Fruit fly (Drosophila melanogaster): Measurements from ENCODE around the gene tal-1A.

The tal-1A gene

dm6 chr3R:13803892-13804710 lies 8.8 kb upstream of the tal-1A start:
- TF ChIP-seq Hr39 (GFP tag; optimal IDR thresholded peaks at IDR 0.05) (no peak), Sox15 (GFP tag; optimal IDR thresholded peaks at IDR 0.05) (no peak), Ets96B (tag; optimal IDR thresholded peaks at IDR 0.05) (peak; percentile 26), CG6163 (GFP tag; IDR thresholded peaks at IDR 0.05) (no peak), net (GFP tag; optimal IDR thresholded peaks at IDR 0.05) (no peak), CG7368 (GFP tag; optimal IDR thresholded peaks at IDR 0.05) (no peak), eg (GFP tag; IDR thresholded peaks at IDR 0.05) (0 out of 3 replicates have a peak, but pooled peaks have one; percentile 6), CG6276 (GFP tag; optimal IDR thresholded peaks at IDR 0.05) (no peak), topi (GFP tag; optimal IDR thresholded peaks at IDR 0.05) (no peak), vri (GFP tag; optimal IDR thresholded peaks at IDR 0.05) (no peak), CG9139 (GFP tag; optimal IDR thresholded peaks at IDR 0.05) (no peak), achi (GFP tag; optimal IDR thresholded peaks at IDR 0.05) (peak; percentile 23), CG1621 (tag; optimal IDR thresholded peaks at IDR 0.05) (no peak), CG6854 (GFP tag; optimal IDR thresholded peaks at IDR 0.05) (no peak), spab (GFP tag; optimal IDR thresholded peaks at IDR 0.05) (no peak), CG8319 (GFP tag; optimal IDR thresholded peaks at IDR 0.05) (no peak), ss (GFP tag; optimal IDR thresholded peaks at IDR 0.05) (peak in 1 of 2 experiments; percentile 7), Ets21C (GFP tag; optimal IDR thresholded peaks at IDR 0.05) (no peak), CG3032 (tag; optimal IDR thresholded peaks at IDR 0.05) (peak; percentile 30), Hr4 (GFP tag; optimal IDR thresholded peaks at IDR 0.05) (peak; percentile 4), CG11762 (GFP tag; optimal IDR thresholded peaks at IDR 0.05; ENCODE audit: insufficient read depth) (no peak), fkh (GFP tag; optimal IDR thresholded peaks at IDR 0.05) (no peak), OdsH (GFP tag; optimal IDR thresholded peaks at IDR 0.05) (peak; percentile 6), CG8632 (GFP tag; optimal IDR thresholded peaks at IDR 0.05) (peak; percentile 18), esn (GFP tag; optimal IDR thresholded peaks at IDR 0.05) (peak; percentile 23), acj6 (GFP tag; optimal IDR thresholded peaks at IDR 0.05) (peak; percentile 2), fd85E (GFP tag; optimal IDR thresholded peaks at IDR 0.05) (no peak), CG4318 (GFP tag; optimal IDR thresholded peaks at IDR 0.05) (no peak), dac (GFP tag; optimal IDR thresholded peaks at IDR 0.05) (no peak), CG11902 (GFP tag; optimal IDR thresholded peaks at IDR 0.05) (no peak), CG6792 (GFP tag; optimal IDR thresholded peaks at IDR 0.05) (no peak), CG31627 (GFP tag; optimal IDR thresholded peaks at IDR 0.05) (no peak), dsx (GFP tag; optimal IDR thresholded peaks at IDR 0.05; ENCODE audit: poor library complexity, severe bottlenecking) (peak; percentile 15), salr (GFP tag; optimal IDR thresholded peaks at IDR 0.05) (no peak), Eip93F (GFP tag; optimal IDR thresholded peaks at IDR 0.05) (no peak), CG3919 (GFP tag; optimal IDR thresholded peaks at IDR 0.05) (peak; percentile 14), lz (GFP tag; optimal IDR thresholded peaks at IDR 0.05) (no peak), Met (GFP tag; optimal IDR thresholded peaks at IDR 0.05) (no peak), Sox14 (GFP tag; optimal IDR thresholded peaks at IDR 0.05) (no peak), CG10669 (GFP tag; optimal IDR thresholded peaks at IDR 0.05) (peak; percentile 28), pdm3 (GFP tag; optimal IDR thresholded peaks at IDR 0.05) (no peak), Eip78C (GFP tag) (peak; percentile 70), Hr38 (GFP tag; optimal IDR thresholded peaks at IDR 0.05) (no peak), Blimp-1 (GFP tag; optimal IDR thresholded peaks at IDR 0.05) (no peak), CG32006 (GFP tag; optimal IDR thresholded peaks at IDR 0.05) (peak; percentile 21), Gug (GFP tag; IDR thresholded peaks at IDR 0.05) (no peak), Eip75B (GFP tag; optimal IDR thresholded peaks at IDR 0.05) (no peak), CG15336 (GFP tag; IDR thresholded peaks at IDR 0.05) (no peak), fd59A (GFP tag; optimal IDR thresholded peaks at IDR 0.05) (no peak), cyc (GFP tag; optimal IDR thresholded peaks at IDR 0.05) (no peak), Sox102F (GFP tag; optimal IDR thresholded peaks at IDR 0.05) (no peak)

Measured in whole organism, prepupa.